Worm (Caenorhabditis elegans) whole organism, L1 larva: ENCODE measurements around the gene fbxa-197.

Experiments
- C16A3.4 ChIP-seq: fragments of 150-350 bp; optimal IDR thresholded peaks from 2 replicates; lab custom pipeline; 2014; ENCODE audit warnings: missing biosample characterization, missing genetic modification characterization
- ama-1 ChIP-seq: fragments of 150-350 bp; optimal IDR thresholded peaks from 2 replicates; lab custom pipeline; 2014
- blmp-1 ChIP-seq: fragments of 150-350 bp; optimal IDR thresholded peaks from 2 replicates; lab custom pipeline; 2014; ENCODE audit warnings: missing biosample characterization, missing genetic modification characterization
- ceh-82 ChIP-seq, 3 experiments: fragments of 150-350 bp in 1 of 3; sonication (generic microtip) in 2 of 3; optimal IDR thresholded peaks; 2 replicates each; lab custom pipeline; 2014 to 2017; ENCODE audit warnings: missing biosample characterization in 3 of 3, missing genetic modification characterization in 3 of 3
- ceh-90 ChIP-seq: sonication (generic microtip); optimal IDR thresholded peaks from 2 replicates; lab custom pipeline; 2016; ENCODE audit warnings: missing genetic modification characterization, missing compliant biosample characterization
- ces-1 ChIP-seq: fragments of 150-350 bp; optimal IDR thresholded peaks from 2 replicates; lab custom pipeline; 2014; ENCODE audit warnings: missing biosample characterization, missing genetic modification reagents, missing genetic modification characterization
- dpl-1 ChIP-seq, 3 experiments: fragments of 150-350 bp in 2 of 3; sonication (generic microtip) in 1 of 3; optimal IDR thresholded peaks; 2 replicates each; lab custom pipeline; 2014 to 2017; ENCODE audit warnings: missing biosample characterization in 3 of 3, missing genetic modification characterization in 3 of 3, missing genetic modification reagents in 3 of 3
- efl-1 ChIP-seq, 4 experiments: fragments of 150-350 bp; optimal IDR thresholded peaks in 3 of 4; peaks in 1 of 4; 1 replicate in 1 of 4; 2 replicates in 3 of 4; lab custom pipeline; 2014; ENCODE audit warnings: missing biosample characterization in 2 of 4, missing genetic modification characterization in 2 of 4, missing genetic modification reagents in 2 of 4
- egl-27 ChIP-seq, 2 experiments: fragments of 150-350 bp in 1 of 2; sonication (generic microtip); optimal IDR thresholded peaks; 3 replicates each; lab custom pipeline; 2017 to 2018; ENCODE audit warnings: missing biosample characterization in 2 of 2, missing genetic modification characterization in 2 of 2, missing genetic modification reagents in 2 of 2
- elt-2 ChIP-seq: sonication (generic microtip); optimal IDR thresholded peaks from 2 replicates; lab custom pipeline; 2016; ENCODE audit warnings: missing genetic modification characterization, mild to moderate bottlenecking, inconsistent platforms, missing compliant biosample characterization, missing genetic modification reagents
- elt-3 ChIP-seq, 6 experiments: fragments of 150-350 bp in 1 of 6; sonication (generic microtip); optimal IDR thresholded peaks; 2 replicates each; lab custom pipeline; 2017 to 2018; ENCODE audit warnings: missing biosample characterization in 6 of 6, missing genetic modification characterization in 6 of 6, inconsistent platforms in 1 of 6
- fkh-10 ChIP-seq: sonication (generic microtip); optimal IDR thresholded peaks from 2 replicates; lab custom pipeline; 2017; ENCODE audit warnings: missing biosample characterization, missing genetic modification reagents, missing genetic modification characterization
- fkh-4 ChIP-seq: sonication (generic microtip); optimal IDR thresholded peaks from 2 replicates; lab custom pipeline; 2016; ENCODE audit warnings: missing compliant biosample characterization, missing genetic modification characterization, borderline replicate concordance
- hlh-17 ChIP-seq: fragments of 200-800 bp; sonication (Bioruptor generic); optimal IDR thresholded peaks from 2 replicates; lab custom pipeline; 2018; ENCODE audit warnings: missing genetic modification characterization, mild to moderate bottlenecking, missing compliant biosample characterization, moderate library complexity, borderline replicate concordance
- hpl-2 ChIP-seq: fragments of 150-350 bp; optimal IDR thresholded peaks from 2 replicates; lab custom pipeline; 2014; ENCODE audit warnings: missing biosample characterization, missing genetic modification reagents, missing genetic modification characterization
- lin-14 ChIP-seq: fragments of 200-800 bp; sonication (Bioruptor generic); optimal IDR thresholded peaks from 2 replicates; lab custom pipeline; 2018; ENCODE audit warnings: mild to moderate bottlenecking, missing genetic modification characterization, moderate library complexity, missing compliant biosample characterization
- lin-35 ChIP-seq, 2 experiments: fragments of 150-350 bp; optimal IDR thresholded peaks; 2 replicates each; lab custom pipeline; 2014; ENCODE audit warnings: missing biosample characterization in 2 of 2, missing genetic modification characterization in 2 of 2, missing genetic modification reagents in 2 of 2
- lsy-2 ChIP-seq, 2 experiments: fragments of 150-350 bp; optimal IDR thresholded peaks; 2 replicates each; lab custom pipeline; 2014; ENCODE audit warnings: missing biosample characterization in 2 of 2, missing genetic modification characterization in 2 of 2
- mab-9 ChIP-seq: fragments of 200-800 bp; sonication (Bioruptor generic); IDR thresholded peaks from 2 replicates; pipeline ENCODE4 v1.3.6; 2022; ENCODE audit warnings: missing genetic modification reagents, missing genetic modification characterization, missing compliant biosample characterization
- mdl-1 ChIP-seq, 2 experiments: fragments of 150-350 bp; optimal IDR thresholded peaks; 2 replicates each; lab custom pipeline; 2014 to 2017; ENCODE audit warnings: missing biosample characterization in 2 of 2, missing genetic modification characterization in 2 of 2, inconsistent platforms in 1 of 2
- nhr-11 ChIP-seq: fragments of 150-350 bp; optimal IDR thresholded peaks from 2 replicates; lab custom pipeline; 2014; ENCODE audit warnings: missing biosample characterization, missing genetic modification characterization
- nhr-12 ChIP-seq: sonication (generic microtip); optimal IDR thresholded peaks from 2 replicates; lab custom pipeline; 2017; ENCODE audit warnings: missing biosample characterization, missing genetic modification characterization
- nhr-19 ChIP-seq: fragments of 200-800 bp; sonication (Bioruptor generic); conservative IDR thresholded peaks from 2 replicates; pipeline ENCODE4 v1.3.6; 2022; ENCODE audit warnings: missing genetic modification characterization, missing compliant biosample characterization
- nhr-20 ChIP-seq: sonication (generic microtip); optimal IDR thresholded peaks from 2 replicates; lab custom pipeline; 2016; ENCODE audit warnings: mild to moderate bottlenecking, missing genetic modification characterization, missing compliant biosample characterization
- nhr-237 ChIP-seq: fragments of 150-350 bp; optimal IDR thresholded peaks from 2 replicates; lab custom pipeline; 2014; ENCODE audit warnings: missing biosample characterization, missing genetic modification characterization
- nhr-28 ChIP-seq: fragments of 150-350 bp; optimal IDR thresholded peaks from 2 replicates; lab custom pipeline; 2014; ENCODE audit warnings: missing biosample characterization, missing genetic modification characterization
- nhr-47 ChIP-seq: sonication (generic microtip); optimal IDR thresholded peaks from 2 replicates; lab custom pipeline; 2016; ENCODE audit warnings: mild to moderate bottlenecking, missing genetic modification characterization, moderate library complexity, missing compliant biosample characterization
- nhr-71 ChIP-seq: sonication (generic microtip); optimal IDR thresholded peaks from 2 replicates; lab custom pipeline; 2016; ENCODE audit warnings: mild to moderate bottlenecking, missing genetic modification characterization, moderate library complexity, missing compliant biosample characterization
- nhr-77 ChIP-seq: fragments of 150-350 bp; optimal IDR thresholded peaks from 2 replicates; lab custom pipeline; 2014; ENCODE audit warnings: missing biosample characterization, missing genetic modification characterization
- nhr-84 ChIP-seq: sonication (generic microtip); optimal IDR thresholded peaks from 2 replicates; lab custom pipeline; 2017; ENCODE audit warnings: missing biosample characterization, missing genetic modification characterization
- nhr-85 ChIP-seq: sonication (generic microtip); peaks from one replicate; lab custom pipeline; 2016; ENCODE audit warnings: missing genetic modification characterization, inconsistent platforms, missing compliant biosample characterization
- nhr-90 ChIP-seq: sonication (generic microtip); optimal IDR thresholded peaks from 2 replicates; lab custom pipeline; 2016; ENCODE audit warnings: mild to moderate bottlenecking, missing genetic modification characterization, missing compliant biosample characterization; ENCODE audit not compliant: poor library complexity
- rnt-1 ChIP-seq: sonication (generic microtip); optimal IDR thresholded peaks from 2 replicates; lab custom pipeline; 2016; ENCODE audit warnings: mild to moderate bottlenecking, missing genetic modification characterization, moderate library complexity, missing compliant biosample characterization
- skn-1 ChIP-seq: fragments of 150-350 bp; optimal IDR thresholded peaks from 2 replicates; lab custom pipeline; 2014; ENCODE audit warnings: missing biosample characterization, missing genetic modification characterization
- snpc-4 ChIP-seq: fragments of 150-350 bp; optimal IDR thresholded peaks from 2 replicates; lab custom pipeline; 2014; ENCODE audit warnings: missing biosample characterization, missing genetic modification characterization
- snu-23 ChIP-seq: sonication (generic microtip); optimal IDR thresholded peaks from 2 replicates; lab custom pipeline; 2016; ENCODE audit warnings: missing genetic modification characterization, missing compliant biosample characterization
- sptf-1 ChIP-seq: fragments of 150-350 bp; optimal IDR thresholded peaks from 2 replicates; lab custom pipeline; 2014; ENCODE audit warnings: missing biosample characterization, missing genetic modification characterization
- sup-37 ChIP-seq: fragments of 200-800 bp; sonication (Bioruptor generic); optimal IDR thresholded peaks from 2 replicates; lab custom pipeline; 2018; ENCODE audit warnings: mild to moderate bottlenecking, missing genetic modification characterization, missing compliant biosample characterization
- swsn-7 ChIP-seq: sonication (generic microtip); optimal IDR thresholded peaks from 2 replicates; lab custom pipeline; 2016; ENCODE audit warnings: missing genetic modification characterization, missing compliant biosample characterization
- unc-130 ChIP-seq: fragments of 150-350 bp; optimal IDR thresholded peaks from 2 replicates; lab custom pipeline; 2017; ENCODE audit warnings: missing biosample characterization, missing genetic modification characterization, inconsistent platforms
- zag-1 ChIP-seq: fragments of 150-350 bp; optimal IDR thresholded peaks from 2 replicates; lab custom pipeline; 2014; ENCODE audit warnings: missing biosample characterization, missing genetic modification characterization
- zip-4 ChIP-seq: fragments of 200-800 bp; sonication (Bioruptor generic); optimal IDR thresholded peaks from 2 replicates; lab custom pipeline; 2018; ENCODE audit warnings: mild to moderate bottlenecking, missing genetic modification characterization, moderate library complexity, missing compliant biosample characterization

fbxa-197 gene

ce11 chrV:15873762-15874161, 6.3 kb downstream of the fbxa-197 start (continued):
- peak in 1 of 2 experiments; percentile 76 for TF ChIP-seq mdl-1 (tag; optimal IDR thresholded peaks at IDR 0.05; lab: Kevin White, UChicago)
- TF ChIP-seq hlh-17 (GFP tag; lab: Kevin White, UChicago) = no peak
- no peak for TF ChIP-seq ces-1 (GFP tag; lab: Kevin White, UChicago)
- no peak for TF ChIP-seq ama-1 (lab: Kevin White, UChicago)
- no peak for TF ChIP-seq nhr-28
- TF ChIP-seq fkh-10 = peak; percentile 34
- TF ChIP-seq mab-9 = peak; percentile 42; the same call in 1 of the 2 replicates

- TF ChIP-seq lsy-2 (tag; optimal IDR thresholded peaks at IDR 0.05; lab: Kevin White, UChicago) (no peak), unc-130 (no peak), mdl-1 (tag; optimal IDR thresholded peaks at IDR 0.05; lab: Kevin White, UChicago) (no peak), ceh-82 (tag; optimal IDR thresholded peaks at IDR 0.05; lab: Kevin White, UChicago) (no peak), ceh-90 (tag; lab: Kevin White, UChicago) (no peak), nhr-12 (no peak)
- TF ChIP-seq, all 84 proteins: peak for 0
Measured at ce11 chrV:15876308-15876707, 8.8 kb downstream of the fbxa-197 start, which contains the start of gene nhr-102. Gene nhr-102 (minus strand): TSS chrV:15876408.

ce11 chrV:15879508-15879907, 12.0 kb downstream of the fbxa-197 start, which contains the start of gene nhr-84:
Gene nhr-84 (minus strand): TSS chrV:15879608.
- no peak for TF ChIP-seq sptf-1 (tag; lab: Kevin White, UChicago)
- TF ChIP-seq mab-9 = no peak
- TF ChIP-seq lin-35 (GFP tag; optimal IDR thresholded peaks at IDR 0.05; lab: Kevin White, UChicago) = no peak

ce11 chrV:15880033-15880432, 12.6 kb downstream of the fbxa-197 start:
- TF ChIP-seq elt-2 (tag; lab: Kevin White, UChicago) = peak; percentile 39
- peak in 1 of 2 experiments; percentile 9 for TF ChIP-seq lin-35 (GFP tag; optimal IDR thresholded peaks at IDR 0.05; lab: Kevin White, UChicago)
- TF ChIP-seq lin-14 (GFP tag; lab: Kevin White, UChicago) = no peak

ce11 chrV:15880705-15881104, 13.2 kb downstream of the fbxa-197 start:
- peak; percentile 100 for TF ChIP-seq skn-1
- TF ChIP-seq lsy-2 (tag; optimal IDR thresholded peaks at IDR 0.05; lab: Kevin White, UChicago) = peak; percentile 15 to 81
- TF ChIP-seq swsn-7 (tag; lab: Kevin White, UChicago) = peak; percentile 17
- TF ChIP-seq rnt-1 = peak; percentile 4
- peak; percentile 70 for TF ChIP-seq nhr-20
- peak; percentile 43 for TF ChIP-seq nhr-19 (GFP tag; lab: Robert Waterston, UW)
- peak; percentile 53 for TF ChIP-seq nhr-11 (tag; lab: Kevin White, UChicago)
- peak; percentile 3 to 20 (median 9) for TF ChIP-seq dpl-1 (GFP tag; optimal IDR thresholded peaks at IDR 0.05; lab: Kevin White, UChicago)
- no peak for TF ChIP-seq nhr-12
- TF ChIP-seq nhr-28 = peak; percentile 66
- no peak for TF ChIP-seq unc-130
- TF ChIP-seq nhr-47 = peak; percentile 59
- TF ChIP-seq nhr-237 (tag; lab: Kevin White, UChicago) = peak; percentile 71
- TF ChIP-seq blmp-1 (tag; lab: Kevin White, UChicago) = peak; percentile 31
- peak in 1 of 2 experiments; percentile 20 for TF ChIP-seq egl-27 (tag; optimal IDR thresholded peaks at IDR 0.05; lab: Kevin White, UChicago)
- TF ChIP-seq nhr-85 (tag; lab: Kevin White, UChicago) = peak; percentile 87
- TF ChIP-seq nhr-84 (tag; lab: Kevin White, UChicago) = no peak
- peak in 2 of 3 experiments; percentile 30 to 49 for TF ChIP-seq ceh-82 (tag; optimal IDR thresholded peaks at IDR 0.05; lab: Kevin White, UChicago)
- TF ChIP-seq hpl-2 = no peak
- peak; percentile 37 for TF ChIP-seq snu-23 (GFP tag; lab: Kevin White, UChicago)
- peak; percentile 76 for TF ChIP-seq zip-4
- TF ChIP-seq fkh-4 (tag; lab: Kevin White, UChicago) = no peak
- TF ChIP-seq nhr-77 = peak; percentile 11
- TF ChIP-seq snpc-4 (tag; lab: Kevin White, UChicago) = no peak
- peak; percentile 10 to 40 for TF ChIP-seq efl-1 (optimal IDR thresholded peaks at IDR 0.05; lab: Kevin White, UChicago)
- TF ChIP-seq efl-1 (GFP tag; optimal IDR thresholded peaks at IDR 0.05 in 1 of 2; lab: Kevin White, UChicago) = no peak
- peak; percentile 73 for TF ChIP-seq lin-14 (GFP tag; lab: Kevin White, UChicago)
- peak in 1 of 2 experiments; percentile 30 for TF ChIP-seq lin-35 (GFP tag; optimal IDR thresholded peaks at IDR 0.05; lab: Kevin White, UChicago)
- no peak for TF ChIP-seq zag-1 (tag; lab: Kevin White, UChicago)
- TF ChIP-seq sup-37 (GFP tag; lab: Kevin White, UChicago) = no peak
- peak; percentile 46 for TF ChIP-seq nhr-90 (tag; lab: Kevin White, UChicago)
- TF ChIP-seq elt-2 (tag; lab: Kevin White, UChicago) = peak; percentile 58
- TF ChIP-seq elt-3 (tag; optimal IDR thresholded peaks at IDR 0.05; lab: Kevin White, UChicago) = peak in 2 of 6 experiments; percentile 59 to 83
- peak; percentile 54 for TF ChIP-seq C16A3.4 (tag; lab: Kevin White, UChicago)
- peak; percentile 66 for TF ChIP-seq nhr-71 (tag; lab: Kevin White, UChicago)
